Fruit fly (Drosophila melanogaster) whole organism, prepupa: ENCODE results near the gene CG6118.

Experiments used
- CG10631 ChIP-seq: fragments of 200-800 bp; sonication (Bioruptor generic); optimal IDR thresholded peaks from 2 replicates; lab custom pipeline; 2016; ENCODE audit warnings: missing biosample characterization, missing genetic modification characterization
- CG10669 ChIP-seq: fragments of 200-800 bp; sonication (Bioruptor generic); optimal IDR thresholded peaks from 3 replicates; lab custom pipeline; 2018; ENCODE audit warnings: missing biosample characterization, mild to moderate bottlenecking, missing genetic modification characterization, moderate library complexity
- CG11294 ChIP-seq: fragments of 200-800 bp; sonication (Bioruptor generic); IDR thresholded peaks from 2 replicates; pipeline ENCODE4 v1.3.6; 2022; ENCODE audit warnings: missing biosample characterization, missing genetic modification characterization
- CG11762 ChIP-seq: fragments of 200-800 bp; sonication (Bioruptor generic); optimal IDR thresholded peaks from 3 replicates; lab custom pipeline; 2016; ENCODE audit warnings: missing biosample characterization, missing genetic modification characterization; ENCODE audit not compliant: insufficient read depth
- CG11902 ChIP-seq: fragments of 200-800 bp; sonication (Bioruptor generic); optimal IDR thresholded peaks from 3 replicates; lab custom pipeline; 2016; ENCODE audit warnings: missing biosample characterization, missing genetic modification characterization
- CG15336 ChIP-seq: fragments of 200-800 bp; sonication (Bioruptor generic); IDR thresholded peaks from 2 replicates; pipeline ENCODE4 v1.3.6; 2022; ENCODE audit warnings: missing biosample characterization, missing genetic modification characterization
- CG1621 ChIP-seq: fragments of 200-800 bp; sonication (Bioruptor generic); optimal IDR thresholded peaks from 3 replicates; lab custom pipeline; 2018; ENCODE audit warnings: missing biosample characterization, mild to moderate bottlenecking, missing genetic modification characterization
- CG16779 ChIP-seq: fragments of 200-800 bp; sonication (Bioruptor generic); optimal IDR thresholded peaks from 3 replicates; lab custom pipeline; 2017; ENCODE audit warnings: missing biosample characterization, mild to moderate bottlenecking, missing genetic modification characterization
- CG3032 ChIP-seq: fragments of 200-800 bp; optimal IDR thresholded peaks from 2 replicates; lab custom pipeline; 2019; ENCODE audit warnings: missing biosample characterization, mild to moderate bottlenecking, missing genetic modification characterization, moderate library complexity
- CG31627 ChIP-seq: fragments of 200-800 bp; sonication (Bioruptor generic); optimal IDR thresholded peaks from 3 replicates; lab custom pipeline; 2016; ENCODE audit warnings: missing biosample characterization, missing genetic modification characterization
- CG34406 ChIP-seq: fragments of 200-800 bp; sonication (Bioruptor generic); optimal IDR thresholded peaks from 3 replicates; lab custom pipeline; 2016; ENCODE audit warnings: missing biosample characterization, missing genetic modification characterization
- CG3919 ChIP-seq: fragments of 200-800 bp; sonication (Bioruptor generic); optimal IDR thresholded peaks from 3 replicates; lab custom pipeline; 2016; ENCODE audit warnings: missing biosample characterization, missing genetic modification characterization
- CG4318 ChIP-seq: fragments of 200-800 bp; sonication (Bioruptor generic); optimal IDR thresholded peaks from 3 replicates; lab custom pipeline; 2017; ENCODE audit warnings: missing biosample characterization, mild to moderate bottlenecking, missing genetic modification characterization
- CG6163 ChIP-seq: fragments of 200-800 bp; sonication (Bioruptor generic); IDR thresholded peaks from 3 replicates; pipeline ENCODE4 v1.3.6; 2022; ENCODE audit warnings: missing biosample characterization, missing genetic modification characterization
- CG6792 ChIP-seq: fragments of 200-800 bp; sonication (Bioruptor generic); optimal IDR thresholded peaks from 3 replicates; lab custom pipeline; 2016; ENCODE audit warnings: missing biosample characterization, missing genetic modification characterization
- CG6808 ChIP-seq: fragments of 200-800 bp; sonication (Bioruptor generic); optimal IDR thresholded peaks from 3 replicates; lab custom pipeline; 2017; ENCODE audit warnings: missing biosample characterization, missing genetic modification characterization, mild to moderate bottlenecking, moderate library complexity, missing genetic modification reagents
- CG6854 ChIP-seq: fragments of 200-800 bp; sonication (Bioruptor generic); optimal IDR thresholded peaks from 2 replicates; lab custom pipeline; 2017; ENCODE audit warnings: missing biosample characterization, mild to moderate bottlenecking, missing genetic modification characterization
- CG7368 ChIP-seq: fragments of 200-800 bp; sonication (Bioruptor generic); optimal IDR thresholded peaks from 3 replicates; lab custom pipeline; 2016; ENCODE audit warnings: missing biosample characterization, missing genetic modification characterization
- CG8319 ChIP-seq: fragments of 200-800 bp; sonication (Bioruptor generic); optimal IDR thresholded peaks from 3 replicates; lab custom pipeline; 2016; ENCODE audit warnings: missing biosample characterization, missing genetic modification characterization
- CG8632 ChIP-seq: fragments of 200-800 bp; sonication (Bioruptor generic); optimal IDR thresholded peaks from 3 replicates; lab custom pipeline; 2016; ENCODE audit warnings: missing biosample characterization, missing genetic modification characterization
- CG9139 ChIP-seq: fragments of 200-800 bp; sonication (Bioruptor generic); optimal IDR thresholded peaks from 3 replicates; lab custom pipeline; 2017; ENCODE audit warnings: missing biosample characterization, mild to moderate bottlenecking, missing genetic modification characterization
- Eip75B ChIP-seq: fragments of 200-800 bp; sonication (Bioruptor generic); optimal IDR thresholded peaks from 3 replicates; lab custom pipeline; 2016; ENCODE audit warnings: missing biosample characterization, missing genetic modification characterization
- Eip78C ChIP-seq: fragments of 200-800 bp; sonication (Bioruptor generic); peaks from one replicate; lab custom pipeline; 2016; ENCODE audit warnings: missing biosample characterization, missing genetic modification characterization
- Ets96B ChIP-seq: fragments of 200-800 bp; optimal IDR thresholded peaks from 2 replicates; lab custom pipeline; 2019; ENCODE audit warnings: missing biosample characterization, mild to moderate bottlenecking, missing genetic modification characterization, moderate library complexity
- Gug ChIP-seq: fragments of 200-800 bp; sonication (Bioruptor generic); IDR thresholded peaks from 2 replicates; pipeline ENCODE4 v1.3.6; 2022; ENCODE audit warnings: missing biosample characterization, missing genetic modification characterization
- Hr38 ChIP-seq: sonication (Bioruptor generic); optimal IDR thresholded peaks from 2 replicates; lab custom pipeline; 2016; ENCODE audit warnings: missing biosample characterization, missing genetic modification characterization
- Hr39 ChIP-seq: fragments of 200-800 bp; sonication (Bioruptor generic); optimal IDR thresholded peaks from 2 replicates; lab custom pipeline; 2016; ENCODE audit warnings: missing biosample characterization, missing genetic modification characterization
- Hr4 ChIP-seq: fragments of 200-800 bp; sonication (Bioruptor generic); optimal IDR thresholded peaks from 3 replicates; lab custom pipeline; 2016; ENCODE audit warnings: missing biosample characterization, missing genetic modification characterization
- Lpt ChIP-seq: fragments of 200-800 bp; sonication (Bioruptor generic); optimal IDR thresholded peaks from 3 replicates; lab custom pipeline; 2016; ENCODE audit warnings: missing biosample characterization, missing genetic modification characterization
- Sox102F ChIP-seq: fragments of 200-800 bp; sonication (Bioruptor generic); optimal IDR thresholded peaks from 2 replicates; lab custom pipeline; 2016; ENCODE audit warnings: missing biosample characterization, mild to moderate bottlenecking, missing genetic modification characterization
- Sox15 ChIP-seq: fragments of 200-800 bp; sonication (Bioruptor generic); optimal IDR thresholded peaks from 3 replicates; lab custom pipeline; 2016; ENCODE audit warnings: missing biosample characterization, missing genetic modification characterization
- achi ChIP-seq: fragments of 200-800 bp; sonication (Bioruptor generic); optimal IDR thresholded peaks from 3 replicates; lab custom pipeline; 2016; ENCODE audit warnings: missing biosample characterization, missing genetic modification characterization
- acj6 ChIP-seq: fragments of 200-800 bp; sonication (Bioruptor generic); optimal IDR thresholded peaks from 3 replicates; lab custom pipeline; 2016; ENCODE audit warnings: missing biosample characterization, missing genetic modification characterization
- cyc ChIP-seq: fragments of 200-800 bp; sonication (Bioruptor generic); optimal IDR thresholded peaks from 3 replicates; lab custom pipeline; 2016; ENCODE audit warnings: missing biosample characterization, missing genetic modification characterization
- dsx ChIP-seq: fragments of 200-800 bp; optimal IDR thresholded peaks from 3 replicates; lab custom pipeline; 2019; ENCODE audit warnings: missing biosample characterization, mild to moderate bottlenecking, missing genetic modification characterization, moderate library complexity; ENCODE audit not compliant: poor library complexity, severe bottlenecking
- eg ChIP-seq: fragments of 200-800 bp; sonication (Bioruptor generic); IDR thresholded peaks from 3 replicates; pipeline ENCODE4 v1.3.6; 2022; ENCODE audit warnings: missing biosample characterization, missing genetic modification characterization
- esn ChIP-seq: fragments of 200-800 bp; sonication (Bioruptor generic); optimal IDR thresholded peaks from 2 replicates; lab custom pipeline; 2016; ENCODE audit warnings: missing biosample characterization, mild to moderate bottlenecking, missing genetic modification characterization, moderate library complexity
- fd59A ChIP-seq: fragments of 200-800 bp; sonication (Bioruptor generic); optimal IDR thresholded peaks from 2 replicates; lab custom pipeline; 2017; ENCODE audit warnings: missing biosample characterization, mild to moderate bottlenecking, missing genetic modification characterization, missing genetic modification reagents
- fkh ChIP-seq: fragments of 200-800 bp; sonication (Bioruptor generic); optimal IDR thresholded peaks from 3 replicates; lab custom pipeline; 2017; ENCODE audit warnings: missing biosample characterization, mild to moderate bottlenecking, missing genetic modification characterization, moderate library complexity
- net ChIP-seq: fragments of 200-800 bp; sonication (Bioruptor generic); optimal IDR thresholded peaks from 3 replicates; lab custom pipeline; 2016; ENCODE audit warnings: missing biosample characterization, missing genetic modification characterization
- salr ChIP-seq, 2 experiments: fragments of 200-800 bp; sonication (Bioruptor generic); optimal IDR thresholded peaks; 3 replicates each; lab custom pipeline; 2016 to 2018; ENCODE audit warnings: missing biosample characterization in 2 of 2, missing genetic modification characterization in 2 of 2, mild to moderate bottlenecking in 1 of 2
- spab ChIP-seq: fragments of 200-800 bp; sonication (Bioruptor generic); optimal IDR thresholded peaks from 2 replicates; lab custom pipeline; 2017; ENCODE audit warnings: missing biosample characterization, mild to moderate bottlenecking, missing genetic modification characterization, missing genetic modification reagents
- ss ChIP-seq, 2 experiments: fragments of 200-800 bp; sonication (Bioruptor generic); optimal IDR thresholded peaks; 2 replicates in 1 of 2; 3 replicates in 1 of 2; lab custom pipeline; 2017 to 2018; ENCODE audit warnings: mild to moderate bottlenecking in 2 of 2, missing biosample characterization in 2 of 2, missing genetic modification characterization in 2 of 2, moderate library complexity in 1 of 2
- svp ChIP-seq: fragments of 200-800 bp; sonication (Bioruptor generic); peaks from one replicate; lab custom pipeline; 2016; ENCODE audit warnings: missing biosample characterization, missing genetic modification characterization
- vri ChIP-seq: fragments of 200-800 bp; sonication (Bioruptor generic); optimal IDR thresholded peaks from 3 replicates; lab custom pipeline; 2016; ENCODE audit warnings: missing biosample characterization, mild to moderate bottlenecking, missing genetic modification characterization

The CG6118 gene

dm6 chr3R:15410689-15411587, 23.6 kb downstream of the CG6118 start (continued):
- TF ChIP-seq ss (GFP tag; optimal IDR thresholded peaks at IDR 0.05; lab: Kevin White, UChicago) (peak in 1 of 2 experiments; percentile 36), fd59A (GFP tag; lab: Kevin White, UChicago) (no peak), CG3919 (GFP tag; lab: Kevin White, UChicago) (no peak), acj6 (GFP tag; lab: Kevin White, UChicago) (no peak), CG34406 (no peak), CG11762 (GFP tag; lab: Kevin White, UChicago) (no peak), CG9139 (no peak), CG6792 (no peak), CG10669 (GFP tag; lab: Kevin White, UChicago) (no peak), vri (GFP tag; lab: Kevin White, UChicago) (no peak), dsx (no peak), CG3032 (tag; lab: Kevin White, UChicago) (no peak), eg (no peak), CG6854 (GFP tag; lab: Kevin White, UChicago) (peak; percentile 30), Sox102F (GFP tag; lab: Kevin White, UChicago) (no peak), CG7368 (GFP tag; lab: Kevin White, UChicago) (no peak), CG11902 (GFP tag; lab: Kevin White, UChicago) (no peak), Eip75B (GFP tag; lab: Kevin White, UChicago) (no peak), Sox15 (no peak), Ets96B (tag; lab: Kevin White, UChicago) (no peak), Hr4 (GFP tag; lab: Kevin White, UChicago) (no peak), fkh (no peak), Gug (no peak), CG6808 (GFP tag; lab: Kevin White, UChicago) (no peak), svp (GFP tag; lab: Kevin White, UChicago) (peak; percentile 67)

dm6 chr3R:15409772-15410688, 24.5 kb downstream of the CG6118 start:
- TF ChIP-seq achi, result peak; percentile 26
- TF ChIP-seq CG9139, result no peak
- TF ChIP-seq Eip78C (GFP tag; lab: Kevin White, UChicago), result peak; percentile 83
- TF ChIP-seq CG11294 (GFP tag; lab: Robert Waterston, UW), result peak; percentile 28; the same call in 1 of the 2 replicates
- peak; percentile 52 for TF ChIP-seq Hr4 (GFP tag; lab: Kevin White, UChicago)
- peak; percentile 5 for TF ChIP-seq CG11902 (GFP tag; lab: Kevin White, UChicago)
- TF ChIP-seq cyc (GFP tag; lab: Kevin White, UChicago), result no peak
- TF ChIP-seq CG10631 (GFP tag; lab: Kevin White, UChicago), result peak; percentile 13
- no peak for TF ChIP-seq CG1621 (tag; lab: Kevin White, UChicago)
- TF ChIP-seq esn, result peak; percentile 66
- peak; percentile 27 for TF ChIP-seq CG11762 (GFP tag; lab: Kevin White, UChicago)
- peak; percentile 41 for TF ChIP-seq CG31627 (GFP tag; lab: Kevin White, UChicago)
- peak; percentile 22 for TF ChIP-seq CG8632 (GFP tag; lab: Kevin White, UChicago)
- peak; percentile 58; the same call in 2 of the 3 replicates for TF ChIP-seq CG6163 (GFP tag; lab: Robert Waterston, UW)
- TF ChIP-seq Hr39 (GFP tag; lab: Kevin White, UChicago), result peak; percentile 57
- no peak for TF ChIP-seq CG15336
- peak; percentile 20 for TF ChIP-seq CG6792
- no peak for TF ChIP-seq Hr38
- peak; percentile 10 for TF ChIP-seq CG7368 (GFP tag; lab: Kevin White, UChicago)
- TF ChIP-seq fd59A (GFP tag; lab: Kevin White, UChicago), result no peak
- TF ChIP-seq CG4318 (GFP tag; lab: Kevin White, UChicago), result peak; percentile 25
- TF ChIP-seq net (GFP tag; lab: Kevin White, UChicago), result no peak
- no peak for TF ChIP-seq vri (GFP tag; lab: Kevin White, UChicago)
- peak; percentile 44 for TF ChIP-seq svp (GFP tag; lab: Kevin White, UChicago)
- TF ChIP-seq CG16779 (tag; lab: Kevin White, UChicago), result no peak
- no peak for TF ChIP-seq CG8319 (GFP tag; lab: Kevin White, UChicago)
- TF ChIP-seq CG3919 (GFP tag; lab: Kevin White, UChicago), result peak; percentile 3
- TF ChIP-seq Eip75B (GFP tag; lab: Kevin White, UChicago), result no peak
- TF ChIP-seq salr (GFP tag; optimal IDR thresholded peaks at IDR 0.05; lab: Kevin White, UChicago), result peak in 1 of 2 experiments; percentile 55
- TF ChIP-seq Sox102F (GFP tag; lab: Kevin White, UChicago), result peak; percentile 34
- no peak for TF ChIP-seq spab
- TF ChIP-seq Lpt (GFP tag; lab: Kevin White, UChicago), result peak; percentile 26
